Worm (Caenorhabditis elegans) whole organism, early embryonic: ENCODE measurements around the gene cbp-1.

Experiments
- F13C5.2 ChIP-seq: sonication (generic microtip); optimal IDR thresholded peaks from 2 replicates; lab custom pipeline; 2017; ENCODE audit warnings: mild to moderate bottlenecking, missing genetic modification characterization, inconsistent platforms, missing compliant biosample characterization
- ama-1 ChIP-seq: fragments of 150-350 bp; optimal IDR thresholded peaks from 2 replicates; lab custom pipeline; 2014
- ceh-13 ChIP-seq: fragments of 200-800 bp; sonication (Bioruptor generic); optimal IDR thresholded peaks from 2 replicates; lab custom pipeline; 2018; ENCODE audit warnings: mild to moderate bottlenecking, missing genetic modification characterization, missing compliant biosample characterization
- ceh-36 ChIP-seq: sonication (generic microtip); optimal IDR thresholded peaks from 2 replicates; lab custom pipeline; 2016; ENCODE audit warnings: missing genetic modification characterization, inconsistent platforms, missing compliant biosample characterization
- ets-7 ChIP-seq: sonication (generic microtip); optimal IDR thresholded peaks from 2 replicates; lab custom pipeline; 2016; ENCODE audit warnings: missing genotype, missing genetic modification characterization, missing compliant biosample characterization
- pes-1 ChIP-seq: fragments of 200-800 bp; sonication (Bioruptor generic); IDR thresholded peaks from 2 replicates; pipeline ENCODE4 v1.3.6; 2022; ENCODE audit warnings: missing genetic modification reagents, missing genetic modification characterization, missing compliant biosample characterization

- TF ChIP-seq ceh-13 (GFP tag; lab: Kevin White, UChicago) (no peak), pes-1 (GFP tag; lab: Robert Waterston, UW) (no peak), ama-1 (lab: Kevin White, UChicago) (no peak), F13C5.2 (tag; lab: Kevin White, UChicago) (no peak), ets-7 (tag; lab: Kevin White, UChicago) (no peak), ceh-36 (tag; lab: Kevin White, UChicago) (no peak)
Measured at ce11 chrIII:9772394-9772793, 6.1 kb downstream of the cbp-1 start.
